Fruit fly (Drosophila melanogaster) whole organism, prepupa: ENCODE measurements around the gene CG7227.

Experiments
- Blimp-1 ChIP-seq: fragments of 200-800 bp; sonication (Bioruptor generic); optimal IDR thresholded peaks from 3 replicates; lab custom pipeline; 2017; ENCODE audit warnings: missing biosample characterization, missing genetic modification characterization, mild to moderate bottlenecking, moderate library complexity, missing genetic modification reagents
- CG10631 ChIP-seq: fragments of 200-800 bp; sonication (Bioruptor generic); optimal IDR thresholded peaks from 2 replicates; lab custom pipeline; 2016; ENCODE audit warnings: missing biosample characterization, missing genetic modification characterization
- CG10669 ChIP-seq: fragments of 200-800 bp; sonication (Bioruptor generic); optimal IDR thresholded peaks from 3 replicates; lab custom pipeline; 2018; ENCODE audit warnings: missing biosample characterization, mild to moderate bottlenecking, missing genetic modification characterization, moderate library complexity
- CG11294 ChIP-seq: fragments of 200-800 bp; sonication (Bioruptor generic); IDR thresholded peaks from 2 replicates; pipeline ENCODE4 v1.3.6; 2022; ENCODE audit warnings: missing biosample characterization, missing genetic modification characterization
- CG1621 ChIP-seq: fragments of 200-800 bp; sonication (Bioruptor generic); optimal IDR thresholded peaks from 3 replicates; lab custom pipeline; 2018; ENCODE audit warnings: missing biosample characterization, mild to moderate bottlenecking, missing genetic modification characterization
- CG16779 ChIP-seq: fragments of 200-800 bp; sonication (Bioruptor generic); optimal IDR thresholded peaks from 3 replicates; lab custom pipeline; 2017; ENCODE audit warnings: missing biosample characterization, mild to moderate bottlenecking, missing genetic modification characterization
- CG31627 ChIP-seq: fragments of 200-800 bp; sonication (Bioruptor generic); optimal IDR thresholded peaks from 3 replicates; lab custom pipeline; 2016; ENCODE audit warnings: missing biosample characterization, missing genetic modification characterization
- CG32006 ChIP-seq: fragments of 200-800 bp; sonication (Bioruptor generic); optimal IDR thresholded peaks from 3 replicates; lab custom pipeline; 2017; ENCODE audit warnings: missing biosample characterization, mild to moderate bottlenecking, missing genetic modification characterization
- CG34406 ChIP-seq: fragments of 200-800 bp; sonication (Bioruptor generic); optimal IDR thresholded peaks from 3 replicates; lab custom pipeline; 2016; ENCODE audit warnings: missing biosample characterization, missing genetic modification characterization
- CG3919 ChIP-seq: fragments of 200-800 bp; sonication (Bioruptor generic); optimal IDR thresholded peaks from 3 replicates; lab custom pipeline; 2016; ENCODE audit warnings: missing biosample characterization, missing genetic modification characterization
- CG4318 ChIP-seq: fragments of 200-800 bp; sonication (Bioruptor generic); optimal IDR thresholded peaks from 3 replicates; lab custom pipeline; 2017; ENCODE audit warnings: missing biosample characterization, mild to moderate bottlenecking, missing genetic modification characterization
- CG6276 ChIP-seq: fragments of 200-800 bp; sonication (Bioruptor generic); optimal IDR thresholded peaks from 2 replicates; lab custom pipeline; 2017; ENCODE audit warnings: missing biosample characterization, mild to moderate bottlenecking, missing genetic modification characterization
- CG6792 ChIP-seq: fragments of 200-800 bp; sonication (Bioruptor generic); optimal IDR thresholded peaks from 3 replicates; lab custom pipeline; 2016; ENCODE audit warnings: missing biosample characterization, missing genetic modification characterization
- CG6808 ChIP-seq: fragments of 200-800 bp; sonication (Bioruptor generic); optimal IDR thresholded peaks from 3 replicates; lab custom pipeline; 2017; ENCODE audit warnings: missing biosample characterization, missing genetic modification characterization, mild to moderate bottlenecking, moderate library complexity, missing genetic modification reagents
- CG6854 ChIP-seq: fragments of 200-800 bp; sonication (Bioruptor generic); optimal IDR thresholded peaks from 2 replicates; lab custom pipeline; 2017; ENCODE audit warnings: missing biosample characterization, mild to moderate bottlenecking, missing genetic modification characterization
- CG8119 ChIP-seq: fragments of 200-800 bp; sonication (Bioruptor generic); IDR thresholded peaks from 3 replicates; pipeline ENCODE4 v1.3.6; 2022; ENCODE audit warnings: missing biosample characterization, missing genetic modification characterization
- CG8632 ChIP-seq: fragments of 200-800 bp; sonication (Bioruptor generic); optimal IDR thresholded peaks from 3 replicates; lab custom pipeline; 2016; ENCODE audit warnings: missing biosample characterization, missing genetic modification characterization
- CG9139 ChIP-seq: fragments of 200-800 bp; sonication (Bioruptor generic); optimal IDR thresholded peaks from 3 replicates; lab custom pipeline; 2017; ENCODE audit warnings: missing biosample characterization, mild to moderate bottlenecking, missing genetic modification characterization
- Eip78C ChIP-seq: fragments of 200-800 bp; sonication (Bioruptor generic); peaks from one replicate; lab custom pipeline; 2016; ENCODE audit warnings: missing biosample characterization, missing genetic modification characterization
- Eip93F ChIP-seq: fragments of 200-800 bp; sonication (Bioruptor generic); optimal IDR thresholded peaks from 2 replicates; lab custom pipeline; 2016; ENCODE audit warnings: missing biosample characterization, mild to moderate bottlenecking, missing genetic modification characterization
- Ets96B ChIP-seq: fragments of 200-800 bp; optimal IDR thresholded peaks from 2 replicates; lab custom pipeline; 2019; ENCODE audit warnings: missing biosample characterization, mild to moderate bottlenecking, missing genetic modification characterization, moderate library complexity
- Gug ChIP-seq: fragments of 200-800 bp; sonication (Bioruptor generic); IDR thresholded peaks from 2 replicates; pipeline ENCODE4 v1.3.6; 2022; ENCODE audit warnings: missing biosample characterization, missing genetic modification characterization
- Hr38 ChIP-seq: sonication (Bioruptor generic); optimal IDR thresholded peaks from 2 replicates; lab custom pipeline; 2016; ENCODE audit warnings: missing biosample characterization, missing genetic modification characterization
- Hr4 ChIP-seq: fragments of 200-800 bp; sonication (Bioruptor generic); optimal IDR thresholded peaks from 3 replicates; lab custom pipeline; 2016; ENCODE audit warnings: missing biosample characterization, missing genetic modification characterization
- Lpt ChIP-seq: fragments of 200-800 bp; sonication (Bioruptor generic); optimal IDR thresholded peaks from 3 replicates; lab custom pipeline; 2016; ENCODE audit warnings: missing biosample characterization, missing genetic modification characterization
- Met ChIP-seq: fragments of 200-800 bp; sonication (Bioruptor generic); optimal IDR thresholded peaks from 3 replicates; lab custom pipeline; 2016; ENCODE audit warnings: missing biosample characterization, missing genetic modification characterization
- Sox102F ChIP-seq: fragments of 200-800 bp; sonication (Bioruptor generic); optimal IDR thresholded peaks from 2 replicates; lab custom pipeline; 2016; ENCODE audit warnings: missing biosample characterization, mild to moderate bottlenecking, missing genetic modification characterization
- Sox15 ChIP-seq: fragments of 200-800 bp; sonication (Bioruptor generic); optimal IDR thresholded peaks from 3 replicates; lab custom pipeline; 2016; ENCODE audit warnings: missing biosample characterization, missing genetic modification characterization
- achi ChIP-seq: fragments of 200-800 bp; sonication (Bioruptor generic); optimal IDR thresholded peaks from 3 replicates; lab custom pipeline; 2016; ENCODE audit warnings: missing biosample characterization, missing genetic modification characterization
- cyc ChIP-seq: fragments of 200-800 bp; sonication (Bioruptor generic); optimal IDR thresholded peaks from 3 replicates; lab custom pipeline; 2016; ENCODE audit warnings: missing biosample characterization, missing genetic modification characterization
- dsx ChIP-seq: fragments of 200-800 bp; optimal IDR thresholded peaks from 3 replicates; lab custom pipeline; 2019; ENCODE audit warnings: missing biosample characterization, mild to moderate bottlenecking, missing genetic modification characterization, moderate library complexity; ENCODE audit not compliant: poor library complexity, severe bottlenecking
- eg ChIP-seq: fragments of 200-800 bp; sonication (Bioruptor generic); IDR thresholded peaks from 3 replicates; pipeline ENCODE4 v1.3.6; 2022; ENCODE audit warnings: missing biosample characterization, missing genetic modification characterization
- esn ChIP-seq: fragments of 200-800 bp; sonication (Bioruptor generic); optimal IDR thresholded peaks from 2 replicates; lab custom pipeline; 2016; ENCODE audit warnings: missing biosample characterization, mild to moderate bottlenecking, missing genetic modification characterization, moderate library complexity
- fd59A ChIP-seq: fragments of 200-800 bp; sonication (Bioruptor generic); optimal IDR thresholded peaks from 2 replicates; lab custom pipeline; 2017; ENCODE audit warnings: missing biosample characterization, mild to moderate bottlenecking, missing genetic modification characterization, missing genetic modification reagents
- fd85E ChIP-seq: fragments of 200-800 bp; sonication (Bioruptor generic); optimal IDR thresholded peaks from 3 replicates; lab custom pipeline; 2016; ENCODE audit warnings: missing biosample characterization, missing genetic modification characterization
- fkh ChIP-seq: fragments of 200-800 bp; sonication (Bioruptor generic); optimal IDR thresholded peaks from 3 replicates; lab custom pipeline; 2017; ENCODE audit warnings: missing biosample characterization, mild to moderate bottlenecking, missing genetic modification characterization, moderate library complexity
- lz ChIP-seq: fragments of 200-800 bp; sonication (Bioruptor generic); optimal IDR thresholded peaks from 3 replicates; lab custom pipeline; 2016; ENCODE audit warnings: missing biosample characterization, missing genetic modification characterization
- net ChIP-seq: fragments of 200-800 bp; sonication (Bioruptor generic); optimal IDR thresholded peaks from 3 replicates; lab custom pipeline; 2016; ENCODE audit warnings: missing biosample characterization, missing genetic modification characterization
- pdm3 ChIP-seq: fragments of 200-800 bp; sonication (Bioruptor generic); optimal IDR thresholded peaks from 3 replicates; lab custom pipeline; 2016; ENCODE audit warnings: missing biosample characterization, missing genetic modification characterization
- salr ChIP-seq, 2 experiments: fragments of 200-800 bp; sonication (Bioruptor generic); optimal IDR thresholded peaks; 3 replicates each; lab custom pipeline; 2016 to 2018; ENCODE audit warnings: missing biosample characterization in 2 of 2, missing genetic modification characterization in 2 of 2, mild to moderate bottlenecking in 1 of 2
- ss ChIP-seq, 2 experiments: fragments of 200-800 bp; sonication (Bioruptor generic); optimal IDR thresholded peaks; 2 replicates in 1 of 2; 3 replicates in 1 of 2; lab custom pipeline; 2017 to 2018; ENCODE audit warnings: mild to moderate bottlenecking in 2 of 2, missing biosample characterization in 2 of 2, missing genetic modification characterization in 2 of 2, moderate library complexity in 1 of 2
- svp ChIP-seq: fragments of 200-800 bp; sonication (Bioruptor generic); peaks from one replicate; lab custom pipeline; 2016; ENCODE audit warnings: missing biosample characterization, missing genetic modification characterization
- topi ChIP-seq: fragments of 200-800 bp; sonication (Bioruptor generic); optimal IDR thresholded peaks from 3 replicates; lab custom pipeline; 2016; ENCODE audit warnings: missing biosample characterization, missing genetic modification characterization

The CG7227 gene

DNA sequence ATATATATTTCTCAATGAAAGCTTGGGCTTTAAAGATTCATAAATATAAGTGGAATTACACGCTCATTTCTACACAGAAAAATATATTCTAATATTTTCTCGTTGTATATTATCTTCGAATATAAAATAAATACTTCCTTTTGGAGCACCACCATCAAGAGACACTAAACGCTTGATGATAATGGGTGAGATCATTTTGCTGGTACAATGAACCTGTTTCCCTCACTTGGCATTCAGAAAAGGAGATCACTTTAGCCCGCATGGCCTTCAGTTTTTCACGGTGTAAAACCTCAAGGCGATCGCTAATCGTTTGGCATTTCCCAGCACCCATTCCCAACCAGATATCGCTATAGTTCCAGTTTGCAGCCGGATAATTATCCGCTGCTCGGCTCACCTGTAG, 8.1 kb upstream of the CG7227 start (continued):
- TF ChIP-seq Gug (GFP tag; lab: Robert Waterston, UW) (peak; percentile 42; the same call in 1 of the 2 replicates), Blimp-1 (GFP tag; lab: Kevin White, UChicago) (no peak), CG16779 (tag; lab: Kevin White, UChicago) (peak; percentile 5), CG11294 (GFP tag; lab: Robert Waterston, UW) (peak; percentile 24; the same call in 1 of the 2 replicates), CG31627 (GFP tag; lab: Kevin White, UChicago) (peak; percentile 25), Sox102F (GFP tag; lab: Kevin White, UChicago) (peak; percentile 2), CG6276 (GFP tag; lab: Kevin White, UChicago) (peak; percentile 66), Eip93F (GFP tag; lab: Kevin White, UChicago) (no peak), fd59A (GFP tag; lab: Kevin White, UChicago) (peak; percentile 53), CG10669 (peak; percentile 72), Ets96B (tag; lab: Kevin White, UChicago) (peak; percentile 33), CG4318 (GFP tag; lab: Kevin White, UChicago) (peak; percentile 20), lz (GFP tag; lab: Kevin White, UChicago) (peak; percentile 37), net (peak; percentile 20), fd85E (GFP tag; lab: Kevin White, UChicago) (no peak), cyc (GFP tag; lab: Kevin White, UChicago) (peak; percentile 57), CG9139 (GFP tag; lab: Kevin White, UChicago) (peak; percentile 35)

DNA sequence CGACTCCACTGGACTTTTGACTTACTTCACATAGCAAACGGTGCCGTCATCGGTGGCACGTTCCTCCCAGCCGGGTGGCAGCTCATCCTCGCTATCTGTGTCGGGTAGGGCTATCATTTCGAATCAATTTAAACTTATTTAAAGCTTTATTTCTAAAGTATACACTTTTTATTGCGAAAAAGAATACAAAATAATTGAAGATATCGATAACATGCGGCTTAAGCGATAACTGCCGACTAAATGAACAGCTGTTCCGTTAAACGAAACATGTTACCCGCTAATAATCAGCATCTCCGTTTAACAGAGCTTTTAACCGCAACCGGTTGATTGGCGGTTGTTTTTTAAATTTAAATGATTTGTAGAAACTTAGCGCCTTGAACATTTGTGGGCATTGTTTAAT, 6.1 kb upstream of the CG7227 start, which contains the start of gene Wwox:
Gene Wwox, minus strand, starts transcription at position 215 of the 400 bp plus-strand sequence.
- peak; percentile 43 for TF ChIP-seq Eip78C (GFP tag; lab: Kevin White, UChicago)
- TF ChIP-seq dsx (GFP tag; lab: Kevin White, UChicago) = peak; percentile 51
- no peak for TF ChIP-seq pdm3 (GFP tag; lab: Kevin White, UChicago)
- peak; percentile 64 for TF ChIP-seq svp (GFP tag; lab: Kevin White, UChicago)
- TF ChIP-seq esn (GFP tag; lab: Kevin White, UChicago) = no peak
- no peak for TF ChIP-seq CG3919 (GFP tag; lab: Kevin White, UChicago)

DNA sequence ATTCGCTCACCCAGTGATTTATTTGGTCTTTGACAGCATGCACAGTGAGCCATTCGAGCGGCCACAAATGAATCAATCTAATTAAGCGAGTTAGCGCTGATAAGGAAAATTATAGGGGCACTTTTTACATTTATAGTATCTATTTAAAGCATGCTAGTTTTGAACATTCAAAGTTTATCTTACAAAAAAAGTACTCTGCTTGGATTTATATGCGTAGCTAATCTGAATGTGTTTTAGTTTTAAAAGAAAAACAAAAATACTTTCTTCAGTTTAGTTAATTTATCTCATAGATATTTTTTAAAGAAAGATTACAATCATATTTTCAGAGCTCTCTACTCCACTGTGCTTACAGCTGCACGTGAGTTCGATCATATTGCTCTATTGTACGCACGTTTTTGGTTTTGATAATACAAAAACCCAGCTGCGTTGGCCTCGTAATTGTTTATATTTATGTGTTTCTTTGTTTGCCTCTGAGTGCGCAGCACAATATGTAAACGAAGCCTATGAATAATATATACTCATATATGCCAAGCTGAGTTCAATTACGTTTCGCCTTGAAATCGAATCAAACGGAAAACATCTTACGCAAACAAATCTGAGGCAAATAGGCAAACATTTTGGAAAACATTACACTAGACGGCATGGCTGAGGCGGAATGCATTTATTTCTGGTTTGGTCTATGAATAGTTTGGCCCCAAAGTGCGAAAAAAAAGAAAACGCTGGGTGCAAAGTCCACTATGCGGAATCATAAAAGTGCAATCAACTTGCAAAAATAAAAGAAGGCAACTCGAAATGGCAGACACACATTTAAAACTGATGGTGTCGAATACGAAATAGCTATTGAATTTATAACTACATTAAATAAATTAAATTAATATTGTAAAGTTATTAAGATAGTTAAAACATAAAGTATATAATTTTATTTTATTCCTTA, 4.0 kb upstream of the CG7227 start:
- TF ChIP-seq ss (GFP tag; optimal IDR thresholded peaks at IDR 0.05; lab: Kevin White, UChicago) = peak; percentile 69 to 78
- TF ChIP-seq CG1621 (tag; lab: Kevin White, UChicago) = peak; percentile 71
- peak; percentile 96 for TF ChIP-seq CG32006 (GFP tag; lab: Kevin White, UChicago)
- TF ChIP-seq Gug (GFP tag; lab: Robert Waterston, UW) = peak; percentile 91
- peak; percentile 90 for TF ChIP-seq Met
- peak; percentile 73 for TF ChIP-seq CG6792 (GFP tag; lab: Kevin White, UChicago)
- TF ChIP-seq salr (GFP tag; optimal IDR thresholded peaks at IDR 0.05; lab: Kevin White, UChicago) = peak; percentile 65 to 96
- peak; percentile 92 for TF ChIP-seq CG4318 (GFP tag; lab: Kevin White, UChicago)
- TF ChIP-seq Sox15 (GFP tag; lab: Kevin White, UChicago) = peak; percentile 65
- peak; percentile 53 for TF ChIP-seq CG8632 (GFP tag; lab: Kevin White, UChicago)
- TF ChIP-seq Ets96B (tag; lab: Kevin White, UChicago) = peak; percentile 83
- peak; percentile 98 for TF ChIP-seq Eip78C (GFP tag; lab: Kevin White, UChicago)
- peak; percentile 81 for TF ChIP-seq lz (GFP tag; lab: Kevin White, UChicago)
- TF ChIP-seq CG10669 = peak; percentile 85
- peak; percentile 83 for TF ChIP-seq topi
- peak; percentile 79 for TF ChIP-seq fd59A (GFP tag; lab: Kevin White, UChicago)
- peak; percentile 97 for TF ChIP-seq CG8119
- peak; percentile 92 for TF ChIP-seq Hr4 (GFP tag; lab: Kevin White, UChicago)
- peak; percentile 91 for TF ChIP-seq esn (GFP tag; lab: Kevin White, UChicago)
- peak; percentile 48 for TF ChIP-seq fd85E (GFP tag; lab: Kevin White, UChicago)
- TF ChIP-seq dsx (GFP tag; lab: Kevin White, UChicago) = peak; percentile 83
- no peak for TF ChIP-seq Hr38 (GFP tag; lab: Kevin White, UChicago)
- TF ChIP-seq achi (GFP tag; lab: Kevin White, UChicago) = peak; percentile 91
- TF ChIP-seq Sox102F (GFP tag; lab: Kevin White, UChicago) = peak; percentile 81
- TF ChIP-seq CG6808 (GFP tag; lab: Kevin White, UChicago) = peak; percentile 81
- TF ChIP-seq Lpt = peak; percentile 86
- peak; percentile 90 for TF ChIP-seq CG10631
- TF ChIP-seq CG34406 = peak; percentile 82
- peak; percentile 50 for TF ChIP-seq CG6854
- TF ChIP-seq fkh (GFP tag; lab: Kevin White, UChicago) = peak; percentile 75
- TF ChIP-seq CG3919 (GFP tag; lab: Kevin White, UChicago) = peak; percentile 88
- TF ChIP-seq eg (GFP tag; lab: Robert Waterston, UW) = peak; percentile 92
